Worm (Caenorhabditis elegans) whole organism, midembryonic: Measurements from ENCODE around the gene str-44.

ENCODE experiments used
- T22C8.4 ChIP-seq: fragments of 200-800 bp; sonication (Bioruptor generic); IDR thresholded peaks from 2 replicates; pipeline ENCODE4 v1.3.6; 2022; ENCODE audit warnings: missing genetic modification characterization, missing compliant biosample characterization
- ref-1 ChIP-seq: fragments of 200-800 bp; sonication (Bioruptor generic); conservative IDR thresholded peaks from 2 replicates; pipeline ENCODE4 v1.3.6; 2022; ENCODE audit warnings: missing genetic modification reagents, missing genetic modification characterization, missing compliant biosample characterization

- TF ChIP-seq T22C8.4 (GFP tag; lab: Robert Waterston, UW), result no peak
- no peak for TF ChIP-seq ref-1 (GFP tag; lab: Robert Waterston, UW)
Observed at ce11 chrIV:7156356-7156755, 20.6 kb upstream of the str-44 start, which contains the start of gene maph-9.
